Worm (Caenorhabditis elegans) whole organism, mixed stage, embryonic: ENCODE data around the gene K11H12.8.

Experiments
- M03D4.4 ChIP-seq: sonication (generic microtip); optimal IDR thresholded peaks from 2 replicates; lab custom pipeline; 2017; ENCODE audit warnings: mild to moderate bottlenecking, missing genetic modification characterization, missing compliant biosample characterization
- bed-3 ChIP-seq: fragments of 200-800 bp; sonication (Bioruptor generic); optimal IDR thresholded peaks from 3 replicates; lab custom pipeline; 2018; ENCODE audit warnings: mild to moderate bottlenecking, missing genetic modification characterization, moderate library complexity, missing compliant biosample characterization
- blmp-1 ChIP-seq: fragments of 150-350 bp; optimal IDR thresholded peaks from 2 replicates; lab custom pipeline; 2014; ENCODE audit warnings: missing biosample characterization, missing genetic modification characterization
- ceh-39 ChIP-seq: fragments of 150-350 bp; optimal IDR thresholded peaks from 2 replicates; lab custom pipeline; 2014; ENCODE audit warnings: missing biosample characterization, missing genetic modification characterization
- ceh-43 ChIP-seq: fragments of 200-800 bp; sonication (Bioruptor generic); optimal IDR thresholded peaks from 2 replicates; lab custom pipeline; 2018; ENCODE audit warnings: mild to moderate bottlenecking, missing genetic modification characterization, moderate library complexity, missing compliant biosample characterization
- ceh-83 ChIP-seq: fragments of 200-800 bp; sonication (Bioruptor generic); optimal IDR thresholded peaks from 2 replicates; lab custom pipeline; 2018; ENCODE audit warnings: mild to moderate bottlenecking, missing genetic modification characterization, missing compliant biosample characterization
- ces-1 ChIP-seq: fragments of 150-350 bp; optimal IDR thresholded peaks from 2 replicates; lab custom pipeline; 2014; ENCODE audit warnings: missing biosample characterization, missing genetic modification reagents, missing genetic modification characterization
- cnd-1 ChIP-seq: fragments of 200-800 bp; sonication (Bioruptor generic); optimal IDR thresholded peaks from 2 replicates; lab custom pipeline; 2018; ENCODE audit warnings: mild to moderate bottlenecking, missing genetic modification characterization, missing compliant biosample characterization
- drap-1 ChIP-seq: fragments of 200-800 bp; sonication (Bioruptor generic); optimal IDR thresholded peaks from 3 replicates; lab custom pipeline; 2018; ENCODE audit warnings: mild to moderate bottlenecking, missing genetic modification characterization, missing compliant biosample characterization
- elt-1 ChIP-seq: sonication (generic microtip); optimal IDR thresholded peaks from 2 replicates; lab custom pipeline; 2017; ENCODE audit warnings: missing genetic modification characterization, mild to moderate bottlenecking, missing compliant biosample characterization, antibody characterized with exemption, moderate library complexity, borderline replicate concordance; ENCODE audit not compliant: insufficient read depth
- elt-3 ChIP-seq: fragments of 150-350 bp; optimal IDR thresholded peaks from 2 replicates; lab custom pipeline; 2014; ENCODE audit warnings: missing biosample characterization, missing genetic modification characterization
- flh-1 ChIP-seq: fragments of 200-800 bp; sonication (Bioruptor generic); optimal IDR thresholded peaks from 2 replicates; lab custom pipeline; 2018; ENCODE audit warnings: mild to moderate bottlenecking, missing genetic modification characterization, moderate library complexity, missing compliant biosample characterization
- ham-2 ChIP-seq: fragments of 200-800 bp; sonication (Bioruptor generic); optimal IDR thresholded peaks from 2 replicates; lab custom pipeline; 2018; ENCODE audit warnings: mild to moderate bottlenecking, missing genetic modification characterization, missing compliant biosample characterization
- hlh-1 ChIP-seq: fragments of 150-350 bp; optimal IDR thresholded peaks from 2 replicates; lab custom pipeline; 2014; ENCODE audit warnings: missing biosample characterization, missing genetic modification reagents, missing genetic modification characterization
- lin-13 ChIP-seq: fragments of 150-350 bp; optimal IDR thresholded peaks from 2 replicates; lab custom pipeline; 2014; ENCODE audit warnings: missing biosample characterization, missing genetic modification characterization
- lin-32 ChIP-seq: fragments of 200-800 bp; sonication (Bioruptor generic); optimal IDR thresholded peaks from 2 replicates; lab custom pipeline; 2018; ENCODE audit warnings: mild to moderate bottlenecking, missing genetic modification characterization, missing compliant biosample characterization
- lsy-2 ChIP-seq: fragments of 150-350 bp; optimal IDR thresholded peaks from 2 replicates; lab custom pipeline; 2014; ENCODE audit warnings: missing biosample characterization, missing genetic modification characterization
- mab-5 ChIP-seq: fragments of 150-350 bp; optimal IDR thresholded peaks from 2 replicates; lab custom pipeline; 2014; ENCODE audit warnings: missing biosample characterization, missing genetic modification characterization
- mep-1 ChIP-seq: fragments of 150-350 bp; optimal IDR thresholded peaks from 2 replicates; lab custom pipeline; 2017; ENCODE audit warnings: missing biosample characterization, missing genetic modification reagents, missing genetic modification characterization, inconsistent platforms
- mls-2 ChIP-seq: sonication (generic microtip); optimal IDR thresholded peaks from 2 replicates; lab custom pipeline; 2016; ENCODE audit warnings: mild to moderate bottlenecking, missing genetic modification characterization, moderate library complexity, missing compliant biosample characterization
- nhr-12 ChIP-seq: fragments of 150-350 bp; optimal IDR thresholded peaks from 2 replicates; lab custom pipeline; 2014; ENCODE audit warnings: missing biosample characterization, missing genetic modification characterization
- nhr-2 ChIP-seq: fragments of 150-350 bp; optimal IDR thresholded peaks from 2 replicates; lab custom pipeline; 2014; ENCODE audit warnings: missing biosample characterization, missing genetic modification characterization
- nhr-237 ChIP-seq: fragments of 150-350 bp; optimal IDR thresholded peaks from 2 replicates; lab custom pipeline; 2014; ENCODE audit warnings: missing biosample characterization, missing genetic modification characterization
- nhr-28 ChIP-seq: fragments of 150-350 bp; optimal IDR thresholded peaks from 2 replicates; lab custom pipeline; 2014; ENCODE audit warnings: missing biosample characterization, missing genetic modification characterization
- nhr-76 ChIP-seq: sonication (generic microtip); optimal IDR thresholded peaks from 2 replicates; lab custom pipeline; 2017; ENCODE audit warnings: missing biosample characterization, missing genetic modification characterization
- pha-4 ChIP-seq: fragments of 150-350 bp; optimal IDR thresholded peaks from 2 replicates; lab custom pipeline; 2018; ENCODE audit warnings: missing biosample characterization, missing genetic modification reagents, missing genetic modification characterization
- sem-2 ChIP-seq: fragments of 200-800 bp; sonication (Bioruptor generic); optimal IDR thresholded peaks from 2 replicates; lab custom pipeline; 2018; ENCODE audit warnings: mild to moderate bottlenecking, missing genetic modification characterization, missing compliant biosample characterization
- snpc-4 ChIP-seq: fragments of 150-350 bp; optimal IDR thresholded peaks from 2 replicates; lab custom pipeline; 2014; ENCODE audit warnings: missing biosample characterization, missing genetic modification characterization
- sptf-1 ChIP-seq: sonication (generic microtip); optimal IDR thresholded peaks from 2 replicates; lab custom pipeline; 2017; ENCODE audit warnings: mild to moderate bottlenecking, missing genetic modification characterization, moderate library complexity, missing compliant biosample characterization
- tbx-8 ChIP-seq: fragments of 200-800 bp; sonication (Bioruptor generic); optimal IDR thresholded peaks from 2 replicates; lab custom pipeline; 2018; ENCODE audit warnings: mild to moderate bottlenecking, missing genetic modification characterization, moderate library complexity, missing compliant biosample characterization
- unc-120 ChIP-seq: sonication (generic microtip); optimal IDR thresholded peaks from 2 replicates; lab custom pipeline; 2017; ENCODE audit warnings: missing genetic modification characterization, missing compliant biosample characterization; ENCODE audit not compliant: poor library complexity, severe bottlenecking
- unc-39 ChIP-seq: fragments of 150-350 bp; optimal IDR thresholded peaks from 2 replicates; lab custom pipeline; 2014; ENCODE audit warnings: missing biosample characterization, missing genetic modification characterization
- zip-8 ChIP-seq: fragments of 150-350 bp; optimal IDR thresholded peaks from 2 replicates; lab custom pipeline; 2014; ENCODE audit warnings: missing biosample characterization, missing genetic modification characterization
- ztf-11 ChIP-seq: fragments of 150-350 bp; optimal IDR thresholded peaks from 2 replicates; lab custom pipeline; 2014; ENCODE audit warnings: missing biosample characterization, missing genetic modification characterization

The K11H12.8 gene

DNA sequence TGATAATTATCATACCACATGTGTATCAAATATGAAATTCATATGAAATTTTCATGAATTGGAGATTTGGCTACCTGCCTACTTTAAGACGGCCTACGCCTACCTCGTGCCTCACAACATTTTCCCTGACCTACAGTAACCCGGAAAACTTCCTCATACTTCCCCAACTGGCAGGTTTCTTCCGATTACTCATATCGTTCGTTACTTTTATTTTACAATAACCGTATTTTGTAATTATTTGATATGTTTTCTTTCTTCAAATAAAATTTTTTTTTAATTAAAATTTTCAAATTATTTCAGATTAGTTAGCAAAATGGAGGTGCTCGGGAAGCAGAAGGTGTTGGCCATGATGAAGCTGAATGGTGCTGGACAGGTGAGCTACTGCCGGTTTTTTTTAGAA is 28.0 kb upstream of the K11H12.8 start, which contains the start of gene nhr-76:
TSS of gene nhr-76 (plus strand) at position 301 of the 400 bp plus-strand sequence.
- TF ChIP-seq zip-8 (tag; lab: Kevin White, UChicago) (no peak), nhr-12 (tag; lab: Kevin White, UChicago) (no peak), sptf-1 (tag; lab: Kevin White, UChicago) (no peak), snpc-4 (tag; lab: Kevin White, UChicago) (no peak), M03D4.4 (tag; lab: Kevin White, UChicago) (no peak), nhr-2 (tag; lab: Kevin White, UChicago) (no peak), sem-2 (GFP tag; lab: Kevin White, UChicago) (no peak)
- TF ChIP-seq, all 35 proteins: peak for 0

DNA sequence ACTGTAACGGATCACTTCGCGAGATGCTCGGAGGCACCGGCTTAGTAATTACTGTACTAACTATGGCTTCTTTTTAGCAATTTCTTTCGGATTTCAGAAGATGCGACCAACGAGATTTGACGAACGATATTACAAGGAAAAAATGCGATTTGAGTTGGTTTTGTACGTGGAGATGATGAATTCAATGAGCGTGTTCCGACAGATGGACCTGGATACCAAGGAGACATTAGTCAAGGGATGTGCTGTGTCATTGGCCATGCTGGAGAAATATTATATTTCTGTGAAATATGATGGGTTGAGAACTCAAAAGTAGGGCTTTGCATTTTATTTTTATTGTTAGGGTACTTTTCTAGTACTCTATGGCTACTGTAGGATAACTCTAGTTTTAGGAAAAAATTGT is 24.6 kb upstream of the K11H12.8 start:
- TF ChIP-seq ceh-43 (no peak), flh-1 (GFP tag; lab: Kevin White, UChicago) (no peak), lsy-2 (tag; lab: Kevin White, UChicago) (no peak), M03D4.4 (tag; lab: Kevin White, UChicago) (no peak), mab-5 (tag; lab: Kevin White, UChicago) (no peak), zip-8 (tag; lab: Kevin White, UChicago) (no peak), ceh-83 (no peak), elt-1 (no peak), blmp-1 (tag; lab: Kevin White, UChicago) (no peak), drap-1 (GFP tag; lab: Kevin White, UChicago) (no peak), nhr-237 (no peak), tbx-8 (GFP tag; lab: Kevin White, UChicago) (no peak), bed-3 (GFP tag; lab: Kevin White, UChicago) (no peak), unc-39 (no peak), nhr-12 (tag; lab: Kevin White, UChicago) (no peak), ztf-11 (tag; lab: Kevin White, UChicago) (no peak), pha-4 (no peak)

DNA sequence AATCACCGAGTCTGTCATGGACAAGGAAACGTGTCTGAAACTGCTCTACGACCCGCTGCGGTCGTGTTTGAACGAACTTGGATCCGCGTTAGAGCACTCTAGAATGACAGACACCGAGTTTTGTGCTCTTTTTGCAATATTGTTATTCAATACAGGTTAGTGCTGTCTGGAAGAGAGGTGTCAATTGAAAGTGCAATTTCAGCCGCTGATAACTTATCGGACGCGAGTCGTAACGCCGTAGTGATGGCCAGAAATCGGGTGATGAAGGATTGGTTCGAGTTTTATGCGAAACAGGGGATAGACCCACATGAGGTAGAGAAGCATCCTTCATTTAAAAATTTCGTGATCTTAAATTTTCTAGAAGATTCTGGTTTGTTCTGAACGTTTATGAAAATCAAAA is 23.3 kb upstream of the K11H12.8 start:
- TF ChIP-seq unc-39 (no peak), nhr-237 (no peak), ham-2 (GFP tag; lab: Kevin White, UChicago) (no peak), nhr-76 (tag; lab: Kevin White, UChicago) (no peak), sem-2 (GFP tag; lab: Kevin White, UChicago) (no peak), ceh-39 (tag; lab: Kevin White, UChicago) (no peak), mls-2 (tag; lab: Kevin White, UChicago) (no peak), sptf-1 (tag; lab: Kevin White, UChicago) (no peak), lsy-2 (tag; lab: Kevin White, UChicago) (no peak), nhr-28 (tag; lab: Kevin White, UChicago) (no peak), bed-3 (GFP tag; lab: Kevin White, UChicago) (no peak), tbx-8 (GFP tag; lab: Kevin White, UChicago) (no peak), M03D4.4 (tag; lab: Kevin White, UChicago) (no peak), mep-1 (tag; lab: Kevin White, UChicago) (no peak), lin-32 (no peak), ces-1 (GFP tag; lab: Kevin White, UChicago) (no peak), elt-1 (no peak), lin-13 (tag; lab: Kevin White, UChicago) (no peak)

DNA sequence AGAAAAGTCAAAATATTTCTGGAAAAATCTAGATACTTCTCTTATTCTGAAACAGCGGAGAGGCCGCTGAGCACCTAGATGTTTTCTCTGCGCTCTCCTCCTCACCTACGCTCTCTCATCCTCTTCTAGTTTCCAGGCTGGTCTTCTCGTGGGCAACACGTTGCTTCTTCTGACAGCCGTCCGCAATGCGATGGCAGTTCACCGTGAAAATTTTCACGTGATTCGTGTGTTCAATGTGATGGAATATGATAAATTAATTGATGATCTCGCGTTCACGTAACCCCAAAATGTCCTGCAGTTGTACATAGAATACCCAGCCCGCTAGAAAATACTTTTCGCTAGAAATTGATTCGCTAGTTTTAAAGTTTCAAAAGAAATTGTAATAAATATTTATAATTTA is 21.6 kb upstream of the K11H12.8 start:
- no peak for TF ChIP-seq nhr-2 (tag; lab: Kevin White, UChicago)
- TF ChIP-seq zip-8 (tag; lab: Kevin White, UChicago) = no peak
- no peak for TF ChIP-seq sptf-1 (tag; lab: Kevin White, UChicago)
- TF ChIP-seq mls-2 (tag; lab: Kevin White, UChicago) = no peak
- no peak for TF ChIP-seq cnd-1 (tag; lab: Kevin White, UChicago)
- TF ChIP-seq elt-3 (tag; lab: Kevin White, UChicago) = no peak
- no peak for TF ChIP-seq flh-1 (GFP tag; lab: Kevin White, UChicago)
- TF ChIP-seq nhr-28 (tag; lab: Kevin White, UChicago) = no peak
- no peak for TF ChIP-seq unc-39
- no peak for TF ChIP-seq ceh-83
- no peak for TF ChIP-seq hlh-1 (tag; lab: Kevin White, UChicago)
- no peak for TF ChIP-seq lin-13 (tag; lab: Kevin White, UChicago)
- TF ChIP-seq ztf-11 (tag; lab: Kevin White, UChicago) = no peak
- TF ChIP-seq pha-4 = no peak
- TF ChIP-seq unc-120 (tag; lab: Kevin White, UChicago) = no peak
- TF ChIP-seq ham-2 (GFP tag; lab: Kevin White, UChicago) = no peak
